Worm (Caenorhabditis elegans): Measurements from ENCODE around the gene K01D12.20.

DNA sequence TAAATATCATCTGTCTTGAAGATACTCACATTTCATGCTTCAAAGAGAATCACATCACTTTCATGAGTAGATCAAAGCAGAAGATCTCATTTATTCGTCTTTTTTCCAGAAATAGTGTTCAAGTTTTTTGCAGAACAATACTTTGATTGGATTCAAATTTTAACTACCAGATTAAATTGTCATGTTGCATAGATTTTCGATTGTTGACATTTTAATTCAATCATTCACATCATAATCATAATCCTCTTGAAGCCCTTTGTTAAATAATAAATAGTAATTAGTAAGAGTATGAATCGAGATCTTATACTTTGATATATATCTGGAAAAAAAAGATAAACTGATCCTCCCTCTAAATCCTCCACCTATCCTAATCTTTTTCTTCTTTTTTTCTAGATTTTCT is 27.2 kb upstream of the K01D12.20 start:
- TF ChIP-seq mxl-3 (GFP tag; optimal IDR thresholded peaks at IDR 0.05), result no peak
- no peak for TF ChIP-seq R02D3.7 (tag; optimal IDR thresholded peaks at IDR 0.05)
- TF ChIP-seq rbr-2 (tag; optimal IDR thresholded peaks at IDR 0.05), result no peak
- no peak for TF ChIP-seq nhr-11 (tag; optimal IDR thresholded peaks at IDR 0.05)
